Worm (Caenorhabditis elegans) whole organism, L4 larva: ENCODE measurements around the gene Y52E8A.1.

Source experiments
- Y5F2A.4 ChIP-seq: fragments of 200-800 bp; sonication (Bioruptor generic); optimal IDR thresholded peaks from 2 replicates; lab custom pipeline; 2018; ENCODE audit warnings: mild to moderate bottlenecking, missing genetic modification characterization, missing compliant biosample characterization
- ama-1 ChIP-seq: fragments of 150-350 bp; optimal IDR thresholded peaks from 2 replicates; lab custom pipeline; 2014; ENCODE audit warnings: inconsistent platforms, mixed read lengths
- egl-27 ChIP-seq: sonication (generic microtip); optimal IDR thresholded peaks from 3 replicates; lab custom pipeline; 2017; ENCODE audit warnings: missing biosample characterization, missing genetic modification reagents, missing genetic modification characterization
- fkh-10 ChIP-seq: fragments of 150-350 bp; optimal IDR thresholded peaks from 2 replicates; lab custom pipeline; 2014; ENCODE audit warnings: missing biosample characterization, missing genetic modification reagents, missing genetic modification characterization
- fos-1 ChIP-seq: fragments of 150-350 bp; optimal IDR thresholded peaks from 2 replicates; lab custom pipeline; 2014; ENCODE audit warnings: missing biosample characterization, missing genetic modification characterization
- hlh-30 ChIP-seq: sonication (generic microtip); optimal IDR thresholded peaks from 2 replicates; lab custom pipeline; 2017; ENCODE audit warnings: antibody characterized with exemption, mild to moderate bottlenecking, missing genetic modification characterization, missing compliant biosample characterization; ENCODE audit not compliant: insufficient read depth
- nhr-11 ChIP-seq: fragments of 150-350 bp; optimal IDR thresholded peaks from 2 replicates; lab custom pipeline; 2014; ENCODE audit warnings: missing biosample characterization, missing genetic modification characterization
- nhr-237 ChIP-seq: sonication (generic microtip); optimal IDR thresholded peaks from 2 replicates; lab custom pipeline; 2017; ENCODE audit warnings: missing biosample characterization, missing genetic modification characterization
- nhr-28 ChIP-seq: fragments of 150-350 bp; optimal IDR thresholded peaks from 2 replicates; lab custom pipeline; 2014; ENCODE audit warnings: missing biosample characterization, missing genetic modification characterization
- nhr-77 ChIP-seq: fragments of 150-350 bp; optimal IDR thresholded peaks from 2 replicates; lab custom pipeline; 2014; ENCODE audit warnings: missing biosample characterization, missing genetic modification characterization
- unc-62 ChIP-seq, 3 experiments: fragments of 150-350 bp in 1 of 3; sonication (generic microtip); optimal IDR thresholded peaks in 2 of 3; peaks in 1 of 3; 1 replicate in 1 of 3; 2 replicates in 2 of 3; lab custom pipeline; 2014 to 2017; ENCODE audit warnings: missing biosample characterization in 3 of 3, missing genetic modification characterization in 3 of 3, missing genetic modification reagents in 3 of 3, missing genotype in 1 of 3
- vab-7 ChIP-seq: fragments of 200-800 bp; sonication (Bioruptor generic); IDR thresholded peaks from 2 replicates; pipeline ENCODE4 v1.3.6; 2022; ENCODE audit warnings: missing genetic modification reagents, missing genetic modification characterization, missing compliant biosample characterization
- zag-1 ChIP-seq: fragments of 150-350 bp; optimal IDR thresholded peaks from 2 replicates; lab custom pipeline; 2014; ENCODE audit warnings: missing biosample characterization, missing genetic modification characterization
- ztf-11 ChIP-seq: fragments of 150-350 bp; optimal IDR thresholded peaks from 2 replicates; lab custom pipeline; 2014; ENCODE audit warnings: missing biosample characterization, missing genetic modification characterization

DNA sequence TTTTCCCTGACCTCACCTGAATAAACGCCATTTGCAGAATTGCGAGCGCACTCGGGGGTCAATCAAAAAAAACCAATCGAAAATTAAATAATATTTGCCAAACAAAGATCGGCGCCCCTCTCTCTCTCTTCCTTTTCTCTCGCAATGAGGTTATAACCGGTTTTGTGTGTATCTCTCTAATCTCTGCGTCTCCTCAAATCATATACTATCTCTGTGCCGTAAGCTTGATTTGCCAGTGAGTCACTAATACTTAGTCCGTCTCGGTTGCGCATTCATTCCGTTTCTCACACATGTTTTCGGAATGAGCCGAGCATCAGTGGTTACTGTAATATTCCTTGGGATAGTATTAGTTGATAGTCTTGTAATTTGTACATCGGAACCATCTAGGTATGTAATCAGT lies 40.2 kb downstream of the Y52E8A.1 start:
- TF ChIP-seq nhr-77 (tag; lab: Kevin White, UChicago) (no peak), egl-27 (no peak), fkh-10 (no peak), Y5F2A.4 (GFP tag; lab: Kevin White, UChicago) (no peak), zag-1 (tag; lab: Kevin White, UChicago) (no peak), nhr-28 (tag; lab: Kevin White, UChicago) (no peak), nhr-11 (tag; lab: Kevin White, UChicago) (no peak), nhr-237 (tag; lab: Kevin White, UChicago) (no peak), unc-62 (GFP tag; optimal IDR thresholded peaks at IDR 0.05 in 1 of 2; lab: Kevin White, UChicago) (peak in 1 of 2 experiments; percentile 65), unc-62 (tag; optimal IDR thresholded peaks at IDR 0.05; lab: Kevin White, UChicago) (no peak), vab-7 (GFP tag; lab: Robert Waterston, UW) (no peak), fos-1 (tag; lab: Kevin White, UChicago) (no peak), hlh-30 (tag; lab: Kevin White, UChicago) (no peak), ama-1 (lab: Kevin White, UChicago) (no peak), ztf-11 (tag; lab: Kevin White, UChicago) (no peak)
